Fruit fly (Drosophila melanogaster) whole organism, prepupa: ENCODE data around the gene gcm.

Source experiments
- CG8119 ChIP-seq: fragments of 200-800 bp; sonication (Bioruptor generic); IDR thresholded peaks from 3 replicates; pipeline ENCODE4 v1.3.6; 2022; ENCODE audit warnings: missing biosample characterization, missing genetic modification characterization
- Eip75B ChIP-seq: fragments of 200-800 bp; sonication (Bioruptor generic); optimal IDR thresholded peaks from 3 replicates; lab custom pipeline; 2016; ENCODE audit warnings: missing biosample characterization, missing genetic modification characterization
- Hr4 ChIP-seq: fragments of 200-800 bp; sonication (Bioruptor generic); optimal IDR thresholded peaks from 3 replicates; lab custom pipeline; 2016; ENCODE audit warnings: missing biosample characterization, missing genetic modification characterization
- Sox15 ChIP-seq: fragments of 200-800 bp; sonication (Bioruptor generic); optimal IDR thresholded peaks from 3 replicates; lab custom pipeline; 2016; ENCODE audit warnings: missing biosample characterization, missing genetic modification characterization

dm6 chr2L:9613006-9613690, 31.6 kb upstream of the gcm start, which contains the start of gene Trx2:
- peak; percentile 6 for TF ChIP-seq Eip75B (GFP tag; lab: Kevin White, UChicago)
- TF ChIP-seq Sox15 (GFP tag; lab: Kevin White, UChicago) = no peak
- TF ChIP-seq CG8119 (GFP tag; lab: Robert Waterston, UW) = no peak; the same call in 2 of the 3 replicates
- no peak for TF ChIP-seq Hr4 (GFP tag; lab: Kevin White, UChicago)
